Fruit fly (Drosophila melanogaster): ENCODE measurements around the gene CG14384.

The CG14384 gene

DNA sequence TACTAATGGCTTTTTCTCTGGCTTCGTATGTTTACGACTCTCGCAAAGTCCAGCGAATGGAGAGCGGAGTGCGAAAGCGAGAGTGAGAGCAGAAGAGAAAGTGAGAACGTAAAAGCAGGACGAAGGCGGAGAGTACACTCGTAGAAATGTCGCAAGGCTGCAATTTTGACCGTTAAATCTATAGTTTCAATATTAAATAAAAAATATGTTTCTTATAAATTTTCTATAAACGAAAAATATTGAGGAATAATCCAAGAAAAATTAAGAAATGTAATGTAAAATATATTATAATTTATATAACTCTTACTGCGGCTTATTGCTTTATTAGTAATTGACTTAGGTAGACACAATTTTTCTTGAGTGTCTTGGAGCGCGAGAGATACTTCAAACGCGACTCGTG lies 6.9 kb upstream of the CG14384 start (continued):
- no peak for TF ChIP-seq CG31627 (GFP tag; optimal IDR thresholded peaks at IDR 0.05)
- TF ChIP-seq fd59A (GFP tag; optimal IDR thresholded peaks at IDR 0.05) = no peak
- TF ChIP-seq CG6792 (GFP tag; optimal IDR thresholded peaks at IDR 0.05) = peak; percentile 50
- TF ChIP-seq ss (GFP tag; optimal IDR thresholded peaks at IDR 0.05) = no peak
- no peak for TF ChIP-seq CG10669 (GFP tag; optimal IDR thresholded peaks at IDR 0.05)
- TF ChIP-seq CG6163 (GFP tag; IDR thresholded peaks at IDR 0.05) = no peak; the same call in 2 of the 3 replicates
- TF ChIP-seq Eip75B (GFP tag; optimal IDR thresholded peaks at IDR 0.05) = no peak
- TF ChIP-seq CG11294 (GFP tag; IDR thresholded peaks at IDR 0.05) = no peak
- TF ChIP-seq CG16779 (tag; optimal IDR thresholded peaks at IDR 0.05) = no peak
- TF ChIP-seq OdsH (GFP tag; optimal IDR thresholded peaks at IDR 0.05) = peak; percentile 46
- TF ChIP-seq Ets21C (GFP tag; optimal IDR thresholded peaks at IDR 0.05) = no peak
- TF ChIP-seq pdm3 (GFP tag; optimal IDR thresholded peaks at IDR 0.05) = no peak
- TF ChIP-seq Lpt (GFP tag; optimal IDR thresholded peaks at IDR 0.05) = no peak
- no peak for TF ChIP-seq Hr4 (GFP tag; optimal IDR thresholded peaks at IDR 0.05)
- peak; percentile 68 for TF ChIP-seq Eip78C (GFP tag)
- no peak for TF ChIP-seq CG11902 (GFP tag; optimal IDR thresholded peaks at IDR 0.05)
- no peak for TF ChIP-seq CG3032 (tag; optimal IDR thresholded peaks at IDR 0.05)
- TF ChIP-seq CG6854 (GFP tag; optimal IDR thresholded peaks at IDR 0.05) = no peak
- peak; percentile 42 for TF ChIP-seq topi (GFP tag; optimal IDR thresholded peaks at IDR 0.05)

DNA sequence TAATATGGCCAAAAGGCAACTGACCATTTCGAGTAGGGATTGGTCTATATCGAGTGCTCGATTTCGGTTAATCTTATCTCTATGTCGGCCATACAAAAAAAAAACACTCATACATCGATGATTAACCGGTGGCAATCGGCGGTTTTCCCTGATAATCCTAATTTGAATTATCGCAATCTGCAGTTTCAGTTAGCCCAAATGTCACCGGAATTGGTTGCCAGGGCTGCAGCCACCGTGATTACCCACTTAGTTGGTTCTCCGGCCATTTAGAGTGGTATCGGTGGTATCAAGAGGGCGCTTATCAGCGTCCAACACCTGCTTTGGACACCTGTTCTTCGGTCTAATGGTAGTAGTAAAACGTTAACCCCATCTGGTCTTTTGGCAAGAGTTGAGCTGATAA lies 4.6 kb upstream of the CG14384 start:
- TF ChIP-seq vri (GFP tag; optimal IDR thresholded peaks at IDR 0.05) (peak; percentile 34), CG34406 (GFP tag; optimal IDR thresholded peaks at IDR 0.05) (no peak), OdsH (GFP tag; optimal IDR thresholded peaks at IDR 0.05) (no peak)

DNA sequence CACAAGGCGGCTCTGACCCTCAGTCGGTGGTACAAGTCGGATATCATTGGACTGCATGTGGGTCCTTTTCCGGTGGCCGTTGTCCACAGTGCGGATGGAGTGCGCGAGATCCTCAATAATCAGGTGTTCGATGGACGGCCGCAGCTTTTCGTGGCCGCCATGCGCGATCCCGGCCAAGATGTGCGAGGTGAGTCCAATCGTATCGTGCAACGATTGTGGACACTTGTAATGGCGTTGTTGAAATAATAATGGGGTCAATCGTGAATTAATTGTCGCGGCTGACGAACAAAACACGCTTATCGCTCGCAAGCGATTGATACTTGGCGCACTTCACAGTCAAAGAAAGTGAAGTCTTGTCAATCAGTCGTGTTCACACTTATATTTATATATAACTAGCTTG lies 3.5 kb downstream of the CG14384 start:
- TF ChIP-seq CG6854 (GFP tag; optimal IDR thresholded peaks at IDR 0.05) (no peak), svp (GFP tag) (peak; percentile 90)

DNA sequence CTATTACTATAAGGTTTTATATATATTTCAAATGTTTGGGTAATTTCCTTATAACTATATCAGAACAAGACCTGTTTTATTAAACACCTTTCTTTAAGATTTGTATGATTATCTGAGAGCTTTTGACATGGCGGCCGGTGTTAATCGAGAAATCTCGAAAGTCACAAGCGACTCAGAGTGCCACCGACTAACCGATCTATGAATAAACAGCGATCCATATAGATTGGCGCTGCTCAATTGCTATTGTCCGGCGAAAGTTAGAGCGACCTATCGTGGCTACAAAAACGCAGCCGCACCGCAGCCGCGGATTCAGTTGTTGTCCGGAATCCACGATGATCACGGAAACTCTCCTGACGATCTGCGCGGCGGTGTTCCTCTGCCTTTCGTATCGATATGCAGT lies 4.0 kb downstream of the CG14384 start, which contains the start of gene Cyp304a1:
TSS of gene Cyp304a1 (plus strand) at position 301 of the 400 bp plus-strand sequence.
- no peak for TF ChIP-seq Smox (GFP tag; optimal IDR thresholded peaks at IDR 0.05)
- no peak for TF ChIP-seq CG3032 (tag; optimal IDR thresholded peaks at IDR 0.05)
- TF ChIP-seq Hr38 (GFP tag; optimal IDR thresholded peaks at IDR 0.05) = no peak
- no peak for TF ChIP-seq eg (GFP tag; IDR thresholded peaks at IDR 0.05)
- no peak for TF ChIP-seq CG11762 (GFP tag; optimal IDR thresholded peaks at IDR 0.05; ENCODE audit: insufficient read depth)
- no peak for TF ChIP-seq OdsH (GFP tag; optimal IDR thresholded peaks at IDR 0.05)
- no peak for TF ChIP-seq CG10631 (GFP tag; optimal IDR thresholded peaks at IDR 0.05)
- TF ChIP-seq esn (GFP tag; optimal IDR thresholded peaks at IDR 0.05) = no peak
- no peak for TF ChIP-seq CG1621 (tag; optimal IDR thresholded peaks at IDR 0.05)
- TF ChIP-seq CG32006 (GFP tag; optimal IDR thresholded peaks at IDR 0.05) = no peak

DNA sequence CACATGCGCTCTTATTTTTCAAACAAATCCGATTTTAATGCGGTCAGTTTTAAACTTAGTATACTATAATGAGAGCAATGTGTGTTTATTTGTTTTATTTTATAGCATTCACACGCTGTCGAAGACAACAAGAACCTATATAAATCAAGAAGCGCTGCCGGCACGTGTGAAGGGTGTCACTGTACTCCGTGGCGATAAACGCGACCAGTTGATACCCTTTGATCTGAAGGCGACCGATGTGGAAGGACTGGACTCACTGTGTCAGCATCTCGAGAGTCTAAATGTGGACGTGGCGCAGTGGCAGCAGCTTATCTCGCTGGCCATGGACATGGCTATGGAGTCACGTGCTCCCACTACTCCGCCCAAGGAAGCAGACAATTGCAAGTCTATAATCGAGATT lies 4.9 kb downstream of the CG14384 start:
- TF ChIP-seq esn (GFP tag; optimal IDR thresholded peaks at IDR 0.05) (no peak), svp (GFP tag) (peak; percentile 95)

DNA sequence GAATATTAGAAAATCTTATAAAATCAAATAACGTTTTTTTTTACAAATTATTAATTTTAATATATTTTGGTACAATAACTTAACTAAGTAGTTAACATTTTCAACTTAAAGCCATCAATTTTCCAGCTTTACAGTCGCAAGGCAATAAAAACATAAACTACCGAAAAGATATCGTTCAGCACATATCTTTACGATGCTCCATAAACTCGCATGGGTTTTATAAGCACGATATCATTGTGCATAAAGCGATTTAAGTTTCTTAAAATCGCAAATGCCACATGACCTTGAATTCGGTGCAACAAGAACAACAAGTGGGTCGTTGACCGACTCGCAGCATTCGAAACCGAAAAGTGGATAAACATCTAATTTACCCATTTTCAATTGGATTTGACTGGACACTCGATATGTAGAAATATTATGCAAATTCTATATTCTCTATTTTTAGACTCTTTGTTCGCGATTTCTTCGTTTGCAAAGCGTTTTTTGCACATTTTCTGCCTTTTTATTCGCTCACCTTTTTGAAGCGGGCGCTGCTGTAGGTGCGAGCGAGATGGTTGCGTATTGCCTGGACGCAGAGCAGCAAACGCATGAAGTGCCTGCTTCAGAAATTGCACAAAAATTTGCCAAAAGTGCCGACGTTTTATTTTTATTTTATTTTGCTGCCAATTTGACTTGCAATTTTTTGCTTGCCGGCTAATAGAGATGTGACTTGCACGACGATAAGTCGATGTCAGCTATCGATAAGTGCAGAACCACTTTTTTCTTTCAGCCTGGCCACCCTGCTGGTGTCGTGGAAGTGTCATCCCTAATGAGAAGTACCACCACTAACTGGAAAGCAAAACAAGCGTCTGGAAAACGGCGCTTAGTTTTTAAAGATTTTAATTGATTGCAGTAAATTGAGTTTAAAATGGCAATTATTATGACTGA lies 6.3 kb downstream of the CG14384 start, which contains the start of gene Spc25:
TSS of gene Spc25 (plus strand) at position 817 of the 927 bp plus-strand sequence.
- TF ChIP-seq fkh (GFP tag; optimal IDR thresholded peaks at IDR 0.05) (no peak), Eip93F (GFP tag; optimal IDR thresholded peaks at IDR 0.05) (no peak), vri (GFP tag; optimal IDR thresholded peaks at IDR 0.05) (peak; percentile 48), Hr39 (GFP tag; optimal IDR thresholded peaks at IDR 0.05) (peak; percentile 52), achi (GFP tag; optimal IDR thresholded peaks at IDR 0.05) (peak; percentile 17), CG31627 (GFP tag; optimal IDR thresholded peaks at IDR 0.05) (peak; percentile 71), svp (GFP tag) (peak; percentile 79), Hr4 (GFP tag; optimal IDR thresholded peaks at IDR 0.05) (peak; percentile 32), CG3919 (GFP tag; optimal IDR thresholded peaks at IDR 0.05) (peak; percentile 25), esn (GFP tag; optimal IDR thresholded peaks at IDR 0.05) (peak; percentile 64), Lpt (GFP tag; optimal IDR thresholded peaks at IDR 0.05) (no peak), CG4318 (GFP tag; optimal IDR thresholded peaks at IDR 0.05) (no peak), Sox14 (GFP tag; optimal IDR thresholded peaks at IDR 0.05) (peak; percentile 76), CG32006 (GFP tag; optimal IDR thresholded peaks at IDR 0.05) (no peak), dac (GFP tag; optimal IDR thresholded peaks at IDR 0.05) (no peak), CG15336 (GFP tag; IDR thresholded peaks at IDR 0.05) (no peak), Eip78C (GFP tag) (peak; percentile 49), CG6792 (GFP tag; optimal IDR thresholded peaks at IDR 0.05) (peak; percentile 0), CG11762 (GFP tag; optimal IDR thresholded peaks at IDR 0.05; ENCODE audit: insufficient read depth) (no peak), CG6854 (GFP tag; optimal IDR thresholded peaks at IDR 0.05) (no peak), Eip75B (GFP tag; optimal IDR thresholded peaks at IDR 0.05) (peak; percentile 44), pdm3 (GFP tag; optimal IDR thresholded peaks at IDR 0.05) (peak; percentile 49)
